Fruit fly (Drosophila melanogaster) whole organism, embryonic: Measurements from ENCODE around the gene Pvr.

Experiments used
- Atf-2 ChIP-seq: fragments of 200-800 bp; sonication (Bioruptor generic); optimal IDR thresholded peaks from 2 replicates; lab custom pipeline; 2016; ENCODE audit warnings: missing biosample characterization, missing genetic modification characterization
- Atf3 ChIP-seq: fragments of 200-800 bp; sonication (Bioruptor generic); optimal IDR thresholded peaks from 3 replicates; lab custom pipeline; 2016; ENCODE audit warnings: missing biosample characterization, missing genetic modification characterization
- BtbVII ChIP-seq: fragments of 200-800 bp; sonication (Bioruptor generic); optimal IDR thresholded peaks from 3 replicates; lab custom pipeline; 2017; ENCODE audit warnings: missing biosample characterization, mild to moderate bottlenecking, missing genetic modification characterization
- CG10565 ChIP-seq: fragments of 200-800 bp; sonication (Bioruptor generic); optimal IDR thresholded peaks from 3 replicates; lab custom pipeline; 2016; ENCODE audit warnings: missing biosample characterization, mild to moderate bottlenecking, missing genetic modification characterization
- CG11085 ChIP-seq: fragments of 200-800 bp; sonication (Bioruptor generic); IDR thresholded peaks from 2 replicates; pipeline ENCODE4 v1.3.6; 2022; ENCODE audit warnings: missing biosample characterization, missing genetic modification characterization
- CG11456 ChIP-seq: fragments of 200-800 bp; sonication (Bioruptor generic); IDR thresholded peaks from 3 replicates; pipeline ENCODE4 v1.3.6; 2022; ENCODE audit warnings: missing biosample characterization, missing genetic modification characterization
- CG1529 ChIP-seq: fragments of 200-800 bp; sonication (Bioruptor generic); optimal IDR thresholded peaks from 3 replicates; lab custom pipeline; 2018; ENCODE audit warnings: missing biosample characterization, missing genetic modification characterization
- CG1647 ChIP-seq: fragments of 200-800 bp; sonication (Bioruptor generic); optimal IDR thresholded peaks from 3 replicates; lab custom pipeline; 2016; ENCODE audit warnings: missing biosample characterization, missing genetic modification characterization
- CG17359 ChIP-seq: fragments of 200-800 bp; sonication (Bioruptor generic); optimal IDR thresholded peaks from 3 replicates; lab custom pipeline; 2018; ENCODE audit warnings: missing biosample characterization, mild to moderate bottlenecking, missing genetic modification characterization, moderate library complexity
- CG17829 ChIP-seq: fragments of 200-800 bp; optimal IDR thresholded peaks from 2 replicates; lab custom pipeline; 2019; ENCODE audit warnings: missing biosample characterization, mild to moderate bottlenecking, missing genetic modification characterization, moderate library complexity
- CG30431 ChIP-seq: fragments of 200-800 bp; sonication (Bioruptor generic); optimal IDR thresholded peaks from 2 replicates; lab custom pipeline; 2017; ENCODE audit warnings: missing biosample characterization, missing genetic modification characterization
- CG3065 ChIP-seq: fragments of 200-800 bp; sonication (Bioruptor generic); optimal IDR thresholded peaks from 2 replicates; lab custom pipeline; 2016; ENCODE audit warnings: missing biosample characterization, missing genetic modification characterization
- CG3847 ChIP-seq: fragments of 200-800 bp; sonication (Bioruptor generic); IDR thresholded peaks from 2 replicates; pipeline ENCODE4 v1.3.6; 2022; ENCODE audit warnings: missing biosample characterization, missing genetic modification characterization
- CG4404 ChIP-seq: fragments of 200-800 bp; sonication (Bioruptor generic); IDR thresholded peaks from 2 replicates; pipeline ENCODE4 v1.3.6; 2022; ENCODE audit warnings: missing biosample characterization, missing genetic modification characterization
- CG4424 ChIP-seq: fragments of 200-800 bp; sonication (Bioruptor generic); optimal IDR thresholded peaks from 3 replicates; lab custom pipeline; 2016; ENCODE audit warnings: missing biosample characterization, missing genetic modification characterization
- CG5180 ChIP-seq: fragments of 200-800 bp; sonication (Bioruptor generic); optimal IDR thresholded peaks from 3 replicates; lab custom pipeline; 2017; ENCODE audit warnings: missing biosample characterization, missing genetic modification characterization, mild to moderate bottlenecking, moderate library complexity, missing genetic modification reagents
- CG7987 ChIP-seq: fragments of 200-800 bp; sonication (Bioruptor generic); optimal IDR thresholded peaks from 2 replicates; lab custom pipeline; 2018; ENCODE audit warnings: missing biosample characterization, mild to moderate bottlenecking, missing genetic modification characterization, moderate library complexity
- CG8281 ChIP-seq: fragments of 200-800 bp; sonication (Bioruptor generic); optimal IDR thresholded peaks from 2 replicates; lab custom pipeline; 2018; ENCODE audit warnings: missing biosample characterization, mild to moderate bottlenecking, missing genetic modification characterization, moderate library complexity
- CG8478 ChIP-seq: fragments of >200 bp; optimal IDR thresholded peaks from 2 replicates; lab custom pipeline; 2018
- CG9215 ChIP-seq: fragments of 200-800 bp; sonication (Bioruptor generic); IDR thresholded peaks from 2 replicates; pipeline ENCODE4 v1.3.6; 2022; ENCODE audit warnings: missing biosample characterization, missing genetic modification characterization
- Dfd ChIP-seq, 2 experiments: fragments of >200 bp; optimal IDR thresholded peaks; 2 replicates each; lab custom pipeline; 2017; ENCODE audit warnings: missing biosample characterization in 2 of 2, missing genetic modification characterization in 2 of 2
- Dp ChIP-seq: fragments of 200-800 bp; sonication (Bioruptor generic); optimal IDR thresholded peaks from 2 replicates; lab custom pipeline; 2018; ENCODE audit warnings: missing biosample characterization, mild to moderate bottlenecking, missing genetic modification characterization, moderate library complexity
- Elba2 ChIP-seq: fragments of 200-800 bp; sonication (Bioruptor generic); optimal IDR thresholded peaks from 3 replicates; lab custom pipeline; 2016; ENCODE audit warnings: missing biosample characterization, missing genetic modification characterization
- Fer3 ChIP-seq: fragments of 200-800 bp; sonication (Bioruptor generic); optimal IDR thresholded peaks from 2 replicates; lab custom pipeline; 2018; ENCODE audit warnings: missing biosample characterization, mild to moderate bottlenecking, missing genetic modification characterization, moderate library complexity
- HmgZ ChIP-seq: fragments of 200-800 bp; sonication (Bioruptor generic); optimal IDR thresholded peaks from 2 replicates; lab custom pipeline; 2018; ENCODE audit warnings: missing biosample characterization, mild to moderate bottlenecking, missing genetic modification characterization
- Mrtf ChIP-seq: fragments of 200-800 bp; sonication (Bioruptor generic); IDR thresholded peaks from 3 replicates; pipeline ENCODE4 v1.3.6; 2022; ENCODE audit warnings: missing biosample characterization, missing genetic modification characterization
- NC2α ChIP-seq: fragments of 200-800 bp; sonication (Bioruptor generic); optimal IDR thresholded peaks from 2 replicates; lab custom pipeline; 2016; ENCODE audit warnings: missing biosample characterization, missing genetic modification characterization
- Neu2 ChIP-seq: fragments of 200-800 bp; sonication (Bioruptor generic); optimal IDR thresholded peaks from 3 replicates; lab custom pipeline; 2016; ENCODE audit warnings: missing biosample characterization, missing genetic modification characterization, borderline replicate concordance
- Opbp ChIP-seq: fragments of 200-800 bp; sonication (Bioruptor generic); IDR thresholded peaks from 3 replicates; pipeline ENCODE4 v1.3.6; 2022; ENCODE audit warnings: missing biosample characterization, missing genetic modification characterization; ENCODE audit not compliant: partially characterized antibody
- Xbp1 ChIP-seq: fragments of 200-800 bp; sonication (Bioruptor generic); optimal IDR thresholded peaks from 3 replicates; lab custom pipeline; 2016; ENCODE audit warnings: missing biosample characterization, mild to moderate bottlenecking, missing genetic modification characterization
- abd-A ChIP-seq: fragments of 200-800 bp; sonication (Bioruptor generic); optimal IDR thresholded peaks from 3 replicates; lab custom pipeline; 2019; ENCODE audit warnings: missing biosample characterization, mild to moderate bottlenecking, missing genetic modification characterization, moderate library complexity
- ap ChIP-seq: fragments of 200-800 bp; sonication (Bioruptor generic); IDR thresholded peaks from 2 replicates; pipeline ENCODE4 v1.3.6; 2022; ENCODE audit warnings: missing biosample characterization, missing genetic modification characterization
- bsh ChIP-seq, 2 experiments: fragments of 200-800 bp; sonication (Bioruptor generic); optimal IDR thresholded peaks; 2 replicates each; lab custom pipeline; 2017 to 2018; ENCODE audit warnings: mild to moderate bottlenecking in 2 of 2, missing biosample characterization in 2 of 2, missing genetic modification characterization in 2 of 2, moderate library complexity in 1 of 2
- chm ChIP-seq: fragments of 200-800 bp; sonication (Bioruptor generic); IDR thresholded peaks from 2 replicates; pipeline ENCODE4 v1.3.6; 2022; ENCODE audit warnings: missing biosample characterization, missing genetic modification characterization
- dm ChIP-seq: fragments of 200-800 bp; sonication (Bioruptor generic); optimal IDR thresholded peaks from 3 replicates; lab custom pipeline; 2016; ENCODE audit warnings: missing biosample characterization, missing genetic modification characterization
- fd3F ChIP-seq: fragments of 200-800 bp; sonication (Bioruptor generic); optimal IDR thresholded peaks from 2 replicates; lab custom pipeline; 2018; ENCODE audit warnings: missing biosample characterization, mild to moderate bottlenecking, missing genetic modification characterization, moderate library complexity
- fd64A ChIP-seq: fragments of 200-800 bp; sonication (Bioruptor generic); optimal IDR thresholded peaks from 3 replicates; lab custom pipeline; 2018; ENCODE audit warnings: missing biosample characterization, mild to moderate bottlenecking, missing genetic modification characterization
- grn ChIP-seq: fragments of 200-800 bp; sonication (Bioruptor generic); optimal IDR thresholded peaks from 3 replicates; lab custom pipeline; 2017; ENCODE audit warnings: missing biosample characterization, missing genetic modification characterization
- jing ChIP-seq: fragments of 200-800 bp; sonication (Bioruptor generic); optimal IDR thresholded peaks from 2 replicates; lab custom pipeline; 2018; ENCODE audit warnings: missing biosample characterization, mild to moderate bottlenecking, missing genetic modification characterization
- luna ChIP-seq: fragments of 200-800 bp; sonication (Bioruptor generic); optimal IDR thresholded peaks from 2 replicates; lab custom pipeline; 2016; ENCODE audit warnings: missing biosample characterization, missing genetic modification characterization
- mld ChIP-seq: fragments of 200-800 bp; sonication (Bioruptor generic); IDR thresholded peaks from 3 replicates; pipeline ENCODE4 v1.3.6; 2022; ENCODE audit warnings: missing biosample characterization, missing genetic modification characterization; ENCODE audit not compliant: partially characterized antibody
- nau ChIP-seq: fragments of 200-800 bp; sonication (Bioruptor generic); optimal IDR thresholded peaks from 3 replicates; lab custom pipeline; 2017; ENCODE audit warnings: missing biosample characterization, mild to moderate bottlenecking, missing genetic modification characterization, missing genetic modification reagents
- nmo ChIP-seq: fragments of 200-800 bp; sonication (Bioruptor generic); optimal IDR thresholded peaks from 2 replicates; lab custom pipeline; 2018; ENCODE audit warnings: missing biosample characterization, mild to moderate bottlenecking, missing genetic modification characterization, moderate library complexity
- pan ChIP-seq, 4 experiments: fragments of >200 bp in 3 of 4; fragments of 200-800 bp in 1 of 4; sonication (Bioruptor generic) in 1 of 4; optimal IDR thresholded peaks in 3 of 4; IDR thresholded peaks in 1 of 4; 2 replicates each; pipeline versions ENCODE4 v1.3.6 to Lab custom; 2017 to 2022; ENCODE audit warnings: missing biosample characterization in 2 of 4, missing genetic modification characterization in 2 of 4, mixed read lengths in 1 of 4
- pita ChIP-seq: fragments of 200-800 bp; sonication (Bioruptor generic); optimal IDR thresholded peaks from 2 replicates; lab custom pipeline; 2017; ENCODE audit warnings: missing biosample characterization, mild to moderate bottlenecking, missing genetic modification characterization
- sqz ChIP-seq: fragments of 200-800 bp; sonication (Bioruptor generic); optimal IDR thresholded peaks from 3 replicates; lab custom pipeline; 2018; ENCODE audit warnings: missing biosample characterization, mild to moderate bottlenecking, missing genetic modification characterization
- tgo ChIP-seq: fragments of 200-800 bp; sonication (Bioruptor generic); IDR thresholded peaks from 3 replicates; pipeline ENCODE4 v1.3.6; 2022; ENCODE audit warnings: missing biosample characterization, missing genetic modification characterization
- toy ChIP-seq: fragments of 200-800 bp; sonication (Bioruptor generic); IDR thresholded peaks from 2 replicates; pipeline ENCODE4 v1.3.6; 2022; ENCODE audit warnings: missing biosample characterization, missing genetic modification characterization
- twi ChIP-seq: fragments of 200-800 bp; optimal IDR thresholded peaks from 2 replicates; lab custom pipeline; 2019; ENCODE audit warnings: missing biosample characterization, mild to moderate bottlenecking, missing genetic modification characterization, moderate library complexity
- tx ChIP-seq: fragments of 200-800 bp; sonication (Bioruptor generic); optimal IDR thresholded peaks from 2 replicates; lab custom pipeline; 2016; ENCODE audit warnings: missing biosample characterization, missing genetic modification characterization

Gene Pvr

dm6 chr2L:8274958-8275584, 35.4 kb upstream of the Pvr start (continued):
- TF ChIP-seq fd64A, result no peak
- no peak for TF ChIP-seq CG8478 (lab: Kevin White, UChicago)
- no peak for TF ChIP-seq luna (GFP tag; lab: Kevin White, UChicago)
- peak in 1 of 2 experiments; percentile 85 for TF ChIP-seq bsh (GFP tag; optimal IDR thresholded peaks at IDR 0.05; lab: Kevin White, UChicago)
- TF ChIP-seq HmgZ (tag; lab: Kevin White, UChicago), result no peak
- peak; percentile 34 for TF ChIP-seq sqz
- TF ChIP-seq CG10565 (GFP tag; lab: Kevin White, UChicago), result no peak
- TF ChIP-seq twi (tag; lab: Kevin White, UChicago), result peak; percentile 65
- peak; percentile 55; the same call in 2 of the 3 replicates for TF ChIP-seq tgo (GFP tag; lab: Robert Waterston, UW)
- TF ChIP-seq NC2α (GFP tag; lab: Kevin White, UChicago), result no peak
- TF ChIP-seq Mrtf (GFP tag; lab: Robert Waterston, UW), result no peak
- no peak for TF ChIP-seq Opbp (GFP tag; lab: Robert Waterston, UW)
- TF ChIP-seq CG1529 (GFP tag; lab: Kevin White, UChicago), result peak; percentile 32
- no peak for TF ChIP-seq pan (optimal IDR thresholded peaks at IDR 0.05; lab: Kevin White, UChicago)
- peak in 1 of 2 experiments; percentile 59 for TF ChIP-seq pan (GFP tag; optimal IDR thresholded peaks at IDR 0.05 in 1 of 2, IDR thresholded peaks at IDR 0.05 in 1 of 2)
- no peak for TF ChIP-seq chm (GFP tag; lab: Robert Waterston, UW)
- peak; percentile 26 for TF ChIP-seq CG30431 (GFP tag; lab: Kevin White, UChicago)
- TF ChIP-seq CG5180, result no peak
- TF ChIP-seq BtbVII (GFP tag; lab: Kevin White, UChicago), result peak; percentile 22
- TF ChIP-seq Fer3 (tag; lab: Kevin White, UChicago), result peak; percentile 54
- no peak for TF ChIP-seq Atf3
- TF ChIP-seq pita (GFP tag; lab: Kevin White, UChicago), result no peak
- TF ChIP-seq jing, result peak; percentile 12
- peak; percentile 46 for TF ChIP-seq CG3847 (GFP tag; lab: Robert Waterston, UW)
- TF ChIP-seq CG9215 (GFP tag; lab: Robert Waterston, UW), result no peak
- no peak for TF ChIP-seq mld (GFP tag; lab: Robert Waterston, UW)
- TF ChIP-seq grn (GFP tag; lab: Kevin White, UChicago), result peak; percentile 61
- TF ChIP-seq Dfd (GFP tag; optimal IDR thresholded peaks at IDR 0.05; lab: Kevin White, UChicago), result no peak
- peak; percentile 70 for TF ChIP-seq CG4424
- TF ChIP-seq Elba2, result no peak
- peak; percentile 86 for TF ChIP-seq CG17829 (tag; lab: Kevin White, UChicago)
- TF ChIP-seq toy (GFP tag; lab: Robert Waterston, UW), result no peak
- TF ChIP-seq Dp (GFP tag; lab: Kevin White, UChicago), result no peak
- TF ChIP-seq CG4404 (GFP tag; lab: Robert Waterston, UW), result peak; percentile 68
- TF ChIP-seq CG8281 (tag; lab: Kevin White, UChicago), result peak; percentile 13
- TF ChIP-seq Atf-2 (GFP tag; lab: Kevin White, UChicago), result no peak
- no peak for TF ChIP-seq ap (GFP tag; lab: Robert Waterston, UW)
- TF ChIP-seq Xbp1 (GFP tag; lab: Kevin White, UChicago), result peak; percentile 63
- TF ChIP-seq CG17359, result peak; percentile 73
- TF ChIP-seq Neu2 (GFP tag; lab: Kevin White, UChicago), result no peak
- TF ChIP-seq nau (GFP tag; lab: Kevin White, UChicago), result peak; percentile 33
- no peak for TF ChIP-seq abd-A (tag; lab: Kevin White, UChicago)
- TF ChIP-seq fd3F (GFP tag; lab: Kevin White, UChicago), result no peak
- TF ChIP-seq CG11456 (GFP tag; lab: Robert Waterston, UW), result no peak
- no peak for TF ChIP-seq dm (GFP tag; lab: Kevin White, UChicago)
- no peak for TF ChIP-seq CG3065 (GFP tag; lab: Kevin White, UChicago)
- no peak for TF ChIP-seq CG1647 (GFP tag; lab: Kevin White, UChicago)
- peak; percentile 84 for TF ChIP-seq nmo (GFP tag; lab: Kevin White, UChicago)
- TF ChIP-seq CG11085 (GFP tag; lab: Robert Waterston, UW), result no peak
- TF ChIP-seq tx (GFP tag; lab: Kevin White, UChicago), result no peak
- TF ChIP-seq CG7987 (GFP tag; lab: Kevin White, UChicago), result no peak
